Worm (Caenorhabditis elegans): ENCODE results near the gene cest-8.

- no peak for TF ChIP-seq sox-4 (tag; optimal IDR thresholded peaks at IDR 0.05)
- no peak for TF ChIP-seq fkh-10 (GFP tag; optimal IDR thresholded peaks at IDR 0.05)
Measured at ce11 chrX:12212801-12213200, 6.7 kb upstream of the cest-8 start, which contains the start of gene cab-1.
